Fruit fly (Drosophila melanogaster): ENCODE data around the gene futsch.
A peak's percentile ranks its signal among the peaks of the same experiment; 100 is the strongest.

Gene futsch

DNA sequence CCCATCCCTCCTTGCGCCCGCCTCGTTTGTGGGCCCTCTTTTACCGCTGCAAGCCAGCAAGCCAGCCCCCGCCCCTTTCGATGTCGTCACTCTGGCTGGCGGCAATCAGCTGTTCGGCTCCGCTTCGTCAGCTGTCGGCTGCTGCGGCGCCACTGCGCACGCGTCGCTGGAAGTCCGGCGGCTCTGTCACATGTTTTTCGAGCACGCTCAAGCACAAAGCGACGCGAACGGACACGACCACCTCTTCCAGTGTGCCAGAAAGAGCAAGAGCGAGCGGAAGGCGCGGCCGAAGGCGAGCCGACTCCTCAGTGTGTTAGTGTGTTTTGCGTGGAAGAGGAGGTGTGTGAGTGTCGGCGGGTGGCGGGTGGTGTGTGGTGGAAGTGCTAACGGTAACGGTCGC, at the start of gene futsch:
futsch (plus strand) TSS at position 106 of the 400 bp plus-strand sequence.
- TF ChIP-seq usp (GFP tag; optimal IDR thresholded peaks at IDR 0.05) (no peak), pan (optimal IDR thresholded peaks at IDR 0.05) (no peak), psq (optimal IDR thresholded peaks at IDR 0.05) (no peak), Dll (optimal IDR thresholded peaks at IDR 0.05) (no peak), CG8478 (optimal IDR thresholded peaks at IDR 0.05) (no peak), EcR (GFP tag; optimal IDR thresholded peaks at IDR 0.05) (no peak)

DNA sequence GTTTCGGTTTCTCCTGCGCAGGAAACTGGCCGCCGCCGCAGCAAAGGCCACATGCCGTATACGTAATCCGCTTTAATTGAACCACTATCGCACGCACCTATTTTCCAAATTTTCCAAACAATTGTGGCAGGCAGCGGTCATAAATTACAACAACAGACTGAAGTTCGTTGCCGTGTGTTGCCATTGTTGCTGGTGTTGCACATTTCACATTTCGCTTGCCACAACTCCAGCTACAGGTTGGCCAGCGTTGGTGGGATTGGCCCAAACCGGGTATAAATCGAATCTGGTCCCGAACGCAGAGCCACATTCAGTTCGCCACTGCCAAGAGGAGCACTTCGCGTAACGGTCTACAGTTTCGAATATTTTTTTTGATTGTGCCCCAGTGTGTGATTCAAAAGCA, 39.9 kb upstream of the futsch start, which contains the start of gene CG14770:
CG14770 (plus strand) TSS at position 301 of the 400 bp plus-strand sequence.
- no peak for TF ChIP-seq psq (optimal IDR thresholded peaks at IDR 0.05)
- TF ChIP-seq usp (GFP tag; optimal IDR thresholded peaks at IDR 0.05) = no peak
- TF ChIP-seq CG8478 (optimal IDR thresholded peaks at IDR 0.05) = no peak
- no peak for TF ChIP-seq Dll (optimal IDR thresholded peaks at IDR 0.05)
- TF ChIP-seq EcR (GFP tag; optimal IDR thresholded peaks at IDR 0.05) = no peak
- no peak for TF ChIP-seq pan (optimal IDR thresholded peaks at IDR 0.05)

DNA sequence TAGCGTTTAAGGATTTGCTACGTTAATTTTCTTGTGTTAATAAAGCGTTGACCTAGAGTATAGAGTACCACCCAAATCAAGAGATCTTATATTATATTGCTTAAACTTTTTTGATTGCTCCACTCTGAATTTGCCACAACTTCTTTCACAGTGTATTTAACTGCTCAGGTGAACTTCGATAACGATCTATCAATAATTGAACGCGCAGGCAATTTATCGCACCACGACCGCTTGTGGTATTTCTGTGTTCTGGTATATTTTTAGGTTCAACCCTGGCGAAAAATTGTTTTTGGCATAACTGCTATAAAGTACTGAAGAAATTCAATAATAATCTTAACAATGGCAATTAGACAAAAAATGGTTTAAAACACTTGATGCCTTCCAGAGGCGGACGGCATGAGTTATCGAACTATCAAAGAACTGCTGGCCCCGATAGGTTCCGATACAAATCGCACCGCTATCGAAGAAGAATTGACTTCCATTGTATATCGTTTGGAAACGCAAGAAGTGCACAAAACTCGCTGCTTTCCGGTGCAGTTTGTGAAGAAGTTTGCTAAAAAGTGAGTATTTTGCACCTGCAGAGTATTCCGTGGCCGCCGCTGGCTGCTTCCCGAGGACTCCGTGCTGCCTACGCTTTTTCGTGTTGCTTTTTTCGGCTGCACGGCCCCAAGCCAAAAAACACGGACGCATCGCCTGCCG, 38.6 kb upstream of the futsch start, which contains the start of gene ssx:
ssx (plus strand) TSS at position 477 of the 699 bp plus-strand sequence.
- TF ChIP-seq Dll (optimal IDR thresholded peaks at IDR 0.05) = no peak
- TF ChIP-seq usp (GFP tag; optimal IDR thresholded peaks at IDR 0.05) = no peak
- TF ChIP-seq pan (optimal IDR thresholded peaks at IDR 0.05) = no peak
- TF ChIP-seq CG8478 (optimal IDR thresholded peaks at IDR 0.05) = no peak
- no peak for TF ChIP-seq EcR (GFP tag; optimal IDR thresholded peaks at IDR 0.05)
- no peak for TF ChIP-seq psq (optimal IDR thresholded peaks at IDR 0.05)

DNA sequence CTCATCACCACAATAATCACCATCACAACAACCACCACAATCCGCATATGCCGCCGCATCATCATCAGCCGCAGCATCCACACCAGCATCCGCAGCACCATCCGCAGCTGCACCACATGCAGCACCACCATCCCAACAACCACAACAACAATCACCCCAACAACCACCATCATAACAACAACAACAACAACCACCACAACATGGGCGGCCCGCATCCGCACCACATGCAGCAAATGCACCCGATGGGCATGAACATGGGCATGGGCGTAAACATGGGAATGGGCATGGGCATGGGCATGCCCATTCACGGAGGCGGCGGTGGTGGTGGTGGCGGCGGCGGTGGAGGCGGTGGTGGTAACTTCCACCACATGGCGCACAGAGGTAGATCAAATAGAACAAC, 36.2 kb upstream of the futsch start:
- TF ChIP-seq usp (GFP tag; optimal IDR thresholded peaks at IDR 0.05) = no peak
- no peak for TF ChIP-seq Dll (optimal IDR thresholded peaks at IDR 0.05)
- TF ChIP-seq CG8478 (optimal IDR thresholded peaks at IDR 0.05) = no peak
- no peak for TF ChIP-seq pan (optimal IDR thresholded peaks at IDR 0.05)
- no peak for TF ChIP-seq EcR (GFP tag; optimal IDR thresholded peaks at IDR 0.05)
- no peak for TF ChIP-seq psq (optimal IDR thresholded peaks at IDR 0.05)

DNA sequence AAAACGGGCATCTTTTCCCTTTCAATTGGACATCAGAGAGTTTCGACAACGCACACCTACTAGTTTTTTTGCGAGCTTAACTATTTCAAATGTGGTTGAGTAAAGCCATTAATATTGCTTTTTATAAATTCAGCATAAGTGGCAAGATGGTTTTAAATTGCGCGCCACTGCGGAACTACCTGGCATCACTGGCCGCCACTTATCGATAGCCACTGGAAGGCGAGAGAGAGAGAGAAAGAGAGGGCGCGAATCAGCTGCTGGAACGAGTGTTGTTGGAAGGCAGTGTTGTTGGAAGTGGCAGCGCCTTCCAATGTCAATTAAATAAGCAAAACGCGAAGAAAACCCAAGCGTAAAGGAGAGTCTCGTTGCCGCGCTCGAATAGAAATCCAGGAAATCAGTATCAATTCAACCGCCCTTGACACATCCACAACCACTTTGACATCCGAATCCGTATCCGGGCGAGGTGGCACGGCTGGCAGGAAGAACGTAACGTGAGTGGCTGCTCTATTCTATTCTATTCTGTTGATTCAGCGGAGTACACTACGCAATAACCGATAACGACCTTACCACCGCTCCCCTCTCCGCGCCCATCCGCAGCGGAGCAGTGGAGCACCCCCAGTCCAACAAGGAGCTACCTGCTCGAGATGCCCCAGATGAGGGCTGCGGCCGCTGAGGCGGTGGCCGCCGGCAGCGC, 33.5 kb upstream of the futsch start, which contains the start of gene AMPKalpha:
AMPKalpha (plus strand) TSS at position 272 of the 694 bp plus-strand sequence.
- TF ChIP-seq CG8478 (optimal IDR thresholded peaks at IDR 0.05) = no peak
- no peak for TF ChIP-seq Dll (optimal IDR thresholded peaks at IDR 0.05)
- no peak for TF ChIP-seq EcR (GFP tag; optimal IDR thresholded peaks at IDR 0.05)
- TF ChIP-seq psq (optimal IDR thresholded peaks at IDR 0.05) = no peak
- no peak for TF ChIP-seq usp (GFP tag; optimal IDR thresholded peaks at IDR 0.05)

DNA sequence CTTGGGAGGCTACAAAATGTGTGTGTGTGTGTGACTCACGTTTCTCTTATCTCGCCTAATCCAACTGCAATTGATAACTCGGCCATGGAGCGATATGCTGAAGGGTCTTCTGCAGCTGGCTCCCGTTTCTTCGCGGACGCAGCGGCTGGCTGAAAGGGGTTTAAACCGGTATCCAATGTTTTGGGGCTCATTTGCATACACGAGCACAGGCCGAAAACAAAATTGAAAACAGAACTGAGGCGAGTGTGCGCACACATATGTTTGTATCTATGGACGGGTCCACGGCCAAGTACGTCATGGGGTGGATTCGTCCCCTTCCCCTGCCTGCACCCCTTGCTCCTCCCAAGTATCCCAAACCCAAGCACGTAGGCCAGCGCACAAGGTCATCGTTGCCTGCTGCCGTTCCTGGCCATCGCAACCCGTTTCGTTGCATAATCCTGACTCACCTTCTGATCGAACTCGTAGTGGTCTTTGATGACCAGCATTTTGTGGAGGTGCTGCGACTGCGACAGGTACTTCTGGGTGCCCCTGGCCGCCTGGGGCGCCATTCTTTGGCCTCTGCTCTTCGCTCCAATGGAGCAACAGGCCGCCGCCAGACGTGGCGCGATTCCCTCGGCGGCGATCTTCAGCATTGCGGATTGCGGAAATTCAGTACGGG, 29.0 kb upstream of the futsch start:
- no peak for TF ChIP-seq usp (GFP tag; optimal IDR thresholded peaks at IDR 0.05)
- TF ChIP-seq EcR (GFP tag; optimal IDR thresholded peaks at IDR 0.05) = no peak
- no peak for TF ChIP-seq Dll (optimal IDR thresholded peaks at IDR 0.05)
- TF ChIP-seq pan (optimal IDR thresholded peaks at IDR 0.05) = no peak
- TF ChIP-seq CG8478 (optimal IDR thresholded peaks at IDR 0.05) = no peak
- no peak for TF ChIP-seq psq (optimal IDR thresholded peaks at IDR 0.05)

DNA sequence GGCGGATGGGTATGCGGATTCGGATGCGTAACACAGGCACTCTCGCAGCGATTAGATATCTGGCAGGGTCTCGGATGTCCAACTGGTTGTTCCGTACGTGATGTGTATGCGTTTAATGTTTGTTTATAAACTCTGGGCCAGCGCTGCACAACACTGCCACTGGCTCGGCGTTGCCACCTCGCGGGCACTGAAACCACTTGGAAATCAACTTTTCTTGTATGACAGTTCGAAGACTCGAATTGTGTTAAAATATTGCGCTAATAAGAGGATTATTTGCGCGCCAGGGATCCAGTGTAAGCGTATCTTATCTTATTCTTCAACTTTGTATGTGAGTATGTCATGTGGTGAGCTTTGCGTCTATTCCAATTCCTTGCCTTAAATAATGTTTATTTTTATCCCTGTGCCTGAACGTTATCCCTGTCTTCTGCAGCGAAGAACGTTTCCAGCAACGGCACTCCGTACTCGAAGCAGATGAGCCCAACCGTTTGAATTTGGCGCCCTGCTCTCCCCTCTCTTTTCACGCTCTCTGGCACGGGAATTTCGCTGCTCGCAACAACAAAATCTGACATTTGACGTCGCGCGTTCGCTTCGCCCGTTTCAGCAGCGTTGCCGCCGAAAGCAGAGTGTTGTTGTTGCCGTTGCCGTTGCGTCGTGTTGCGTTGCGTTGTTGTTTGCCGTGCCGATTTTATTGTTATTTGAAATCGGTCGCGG, 28.4 kb upstream of the futsch start, which contains the start of the genes CG3719 and CG32813:
CG3719 (minus strand) TSS at position 131 of the 711 bp plus-strand sequence.
CG32813 (plus strand) TSS at position 565 of the 711 bp plus-strand sequence.
- peak; percentile 4 for TF ChIP-seq Dll (optimal IDR thresholded peaks at IDR 0.05)
- no peak for TF ChIP-seq psq (optimal IDR thresholded peaks at IDR 0.05)

DNA sequence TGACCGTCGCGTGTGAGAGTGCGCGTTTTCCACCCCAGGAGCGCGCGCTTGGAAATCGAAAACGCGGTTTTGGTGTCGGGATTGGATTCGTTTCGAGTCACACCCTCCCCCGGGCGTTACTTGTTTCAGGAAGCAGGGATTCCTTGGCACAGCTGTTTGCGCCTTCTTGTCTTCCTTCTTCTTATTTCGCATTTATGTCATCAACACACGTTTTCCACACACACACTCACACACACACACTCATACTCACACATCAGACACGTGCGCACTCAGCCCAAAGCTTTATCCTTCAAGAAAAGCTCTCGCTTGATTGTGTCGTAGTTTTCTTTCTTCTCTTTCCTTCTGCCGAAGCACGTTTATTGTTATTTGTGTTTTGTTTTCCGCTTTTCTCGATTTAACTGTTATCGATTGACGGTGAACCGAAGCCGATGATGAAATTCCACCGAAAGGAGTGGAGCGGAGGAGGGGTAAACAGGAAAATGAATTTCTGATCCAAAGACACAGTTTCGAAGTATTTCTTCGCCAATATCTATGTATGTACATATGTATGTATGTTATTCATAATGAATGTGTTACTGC, 27.4 kb upstream of the futsch start:
- TF ChIP-seq pan (optimal IDR thresholded peaks at IDR 0.05) (no peak), EcR (GFP tag; optimal IDR thresholded peaks at IDR 0.05) (no peak), psq (optimal IDR thresholded peaks at IDR 0.05) (no peak), CG8478 (optimal IDR thresholded peaks at IDR 0.05) (no peak), usp (GFP tag; optimal IDR thresholded peaks at IDR 0.05) (no peak), Dll (optimal IDR thresholded peaks at IDR 0.05) (no peak)

DNA sequence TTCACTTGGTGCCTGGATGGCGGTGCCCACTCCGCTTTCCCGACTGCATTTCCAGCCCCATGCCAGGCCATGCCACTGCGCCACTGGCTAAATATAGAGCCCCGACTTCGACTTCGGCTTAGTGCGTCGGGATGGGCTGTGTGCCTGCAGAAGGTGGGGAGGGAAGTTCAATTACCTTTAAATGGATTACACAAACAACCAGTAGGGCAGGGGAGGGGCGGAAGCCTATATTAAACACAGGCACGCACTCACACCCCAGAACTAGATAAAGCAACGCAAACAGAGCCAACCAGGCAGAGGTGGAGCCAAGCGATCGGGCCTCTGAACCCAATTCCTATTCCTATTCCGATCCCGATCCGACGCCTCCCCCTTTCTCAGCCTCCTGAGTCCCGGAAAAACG, 26.4 kb upstream of the futsch start:
- TF ChIP-seq pan (optimal IDR thresholded peaks at IDR 0.05) (no peak), EcR (GFP tag; optimal IDR thresholded peaks at IDR 0.05) (no peak), psq (optimal IDR thresholded peaks at IDR 0.05) (no peak), usp (GFP tag; optimal IDR thresholded peaks at IDR 0.05) (no peak), CG8478 (optimal IDR thresholded peaks at IDR 0.05) (no peak), Dll (optimal IDR thresholded peaks at IDR 0.05) (no peak)

DNA sequence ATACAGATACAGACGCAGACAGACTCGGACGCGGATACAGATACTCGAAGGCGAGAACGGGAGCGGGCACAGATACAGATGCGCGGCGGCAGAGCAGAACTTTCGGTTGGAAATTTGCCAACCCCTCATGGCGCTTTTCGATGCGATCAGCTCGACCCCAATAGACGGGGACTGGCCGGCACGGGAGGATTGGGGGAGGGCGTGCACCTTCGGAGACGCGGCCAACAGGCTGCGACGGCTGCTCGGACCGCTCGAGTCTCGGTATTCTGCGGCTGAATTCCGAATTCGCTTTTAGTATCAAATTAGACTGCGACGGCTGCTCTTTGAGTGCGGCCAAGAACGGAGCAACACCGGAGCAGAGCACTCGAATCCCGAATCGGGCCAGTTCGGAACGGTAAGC, 24.6 kb upstream of the futsch start:
- no peak for TF ChIP-seq pan (optimal IDR thresholded peaks at IDR 0.05)
- TF ChIP-seq EcR (GFP tag; optimal IDR thresholded peaks at IDR 0.05) = no peak
- TF ChIP-seq CG8478 (optimal IDR thresholded peaks at IDR 0.05) = no peak
- no peak for TF ChIP-seq usp (GFP tag; optimal IDR thresholded peaks at IDR 0.05)
- no peak for TF ChIP-seq psq (optimal IDR thresholded peaks at IDR 0.05)
- no peak for TF ChIP-seq Dll (optimal IDR thresholded peaks at IDR 0.05)
